Worm (Caenorhabditis elegans): ENCODE results near the gene F54D10.9.

- no peak for TF ChIP-seq flt-1 (GFP tag; IDR thresholded peaks at IDR 0.05)
- TF ChIP-seq T22C8.4 (GFP tag; IDR thresholded peaks at IDR 0.05): no peak
- TF ChIP-seq tab-1 (GFP tag; IDR thresholded peaks at IDR 0.05): no peak
- no peak for TF ChIP-seq med-1 (GFP tag; optimal IDR thresholded peaks at IDR 0.05; ENCODE audit: insufficient read depth)
- no peak for TF ChIP-seq ref-1 (GFP tag; conservative IDR thresholded peaks at IDR 0.05)
Observed at ce11 chrII:3862053-3862452, 29.8 kb upstream of the F54D10.9 start.
